Fruit fly (Drosophila melanogaster): ENCODE results near the gene Msp300.

dm6 chr2L:5210946-5211345 lies 110.3 kb downstream of the Msp300 start:
- TF ChIP-seq CG8478 (optimal IDR thresholded peaks at IDR 0.05) = no peak
- TF ChIP-seq CTCF (optimal IDR thresholded peaks at IDR 0.05) = no peak

Data from S2 (cell line).